Fruit fly (Drosophila melanogaster) whole organism, pupa: ENCODE measurements around the gene Gapvd1.

Source experiments
- CG12605 ChIP-seq: fragments of 200-800 bp; sonication (Bioruptor generic); IDR thresholded peaks from 2 replicates; pipeline ENCODE4 v1.3.6; 2022; ENCODE audit warnings: missing biosample characterization, missing genetic modification characterization
- CG13204 ChIP-seq: fragments of 200-800 bp; sonication (Bioruptor generic); optimal IDR thresholded peaks from 2 replicates; lab custom pipeline; 2018; ENCODE audit warnings: missing biosample characterization, mild to moderate bottlenecking, missing genetic modification characterization, moderate library complexity
- CG15710 ChIP-seq: fragments of 200-800 bp; sonication (Bioruptor generic); optimal IDR thresholded peaks from 2 replicates; lab custom pipeline; 2018; ENCODE audit warnings: missing biosample characterization, mild to moderate bottlenecking, missing genetic modification characterization, moderate library complexity
- CG17806 ChIP-seq: fragments of 200-800 bp; sonication (Bioruptor generic); optimal IDR thresholded peaks from 2 replicates; lab custom pipeline; 2018; ENCODE audit warnings: missing biosample characterization, mild to moderate bottlenecking, missing genetic modification characterization, moderate library complexity
- CG32121 ChIP-seq: fragments of 200-800 bp; sonication (Bioruptor generic); IDR thresholded peaks from 2 replicates; pipeline ENCODE4 v1.3.6; 2022; ENCODE audit warnings: missing biosample characterization, missing genetic modification characterization
- CG8159 ChIP-seq: fragments of 200-800 bp; sonication (Bioruptor generic); optimal IDR thresholded peaks from 3 replicates; lab custom pipeline; 2018; ENCODE audit warnings: missing biosample characterization, mild to moderate bottlenecking, missing genetic modification characterization, moderate library complexity
- CG8301 ChIP-seq: fragments of 200-800 bp; sonication (Bioruptor generic); optimal IDR thresholded peaks from 2 replicates; lab custom pipeline; 2018; ENCODE audit warnings: missing biosample characterization, mild to moderate bottlenecking, missing genetic modification characterization
- EcR ChIP-seq: fragments of 200-800 bp; sonication (Bioruptor generic); optimal IDR thresholded peaks from 3 replicates; lab custom pipeline; 2019; ENCODE audit warnings: missing biosample characterization, missing genetic modification characterization, mild to moderate bottlenecking, moderate library complexity, missing genetic modification reagents
- Ets98B ChIP-seq: fragments of 200-800 bp; sonication (Bioruptor generic); IDR thresholded peaks from 2 replicates; pipeline ENCODE4 v1.3.6; 2022; ENCODE audit warnings: missing biosample characterization, missing genetic modification characterization
- Snoo ChIP-seq: fragments of 200-800 bp; sonication (Bioruptor generic); optimal IDR thresholded peaks from 3 replicates; lab custom pipeline; 2017; ENCODE audit warnings: missing biosample characterization, mild to moderate bottlenecking, missing genetic modification characterization, inconsistent platforms
- fd96Ca ChIP-seq: fragments of 200-800 bp; sonication (Bioruptor generic); IDR thresholded peaks from 3 replicates; pipeline ENCODE4 v1.3.6; 2022; ENCODE audit warnings: missing biosample characterization, missing genetic modification characterization

- no peak for TF ChIP-seq fd96Ca
- TF ChIP-seq EcR: no peak
- no peak for TF ChIP-seq CG32121 (GFP tag; lab: Robert Waterston, UW)
- TF ChIP-seq CG12605 (GFP tag; lab: Robert Waterston, UW): no peak
- no peak for TF ChIP-seq CG17806 (tag; lab: Kevin White, UChicago)
- TF ChIP-seq CG13204 (GFP tag; lab: Kevin White, UChicago): no peak
- no peak for TF ChIP-seq CG8159
- TF ChIP-seq Snoo (tag; lab: Kevin White, UChicago): no peak
- no peak for TF ChIP-seq Ets98B (GFP tag; lab: Robert Waterston, UW)
- no peak for TF ChIP-seq CG8301 (tag; lab: Kevin White, UChicago)
- no peak for TF ChIP-seq CG15710 (tag; lab: Kevin White, UChicago)
Observed at dm6 chrX:11322257-11322656, 2.9 kb upstream of the Gapvd1 start, which contains the start of gene sisA.
